Worm (Caenorhabditis elegans) whole organism, L1 larva: ENCODE data around the gene pqn-51.
A peak's percentile ranks its signal among the peaks of the same experiment; 100 is the strongest.

ENCODE experiments used
- C04F5.9 ChIP-seq: sonication (generic microtip); optimal IDR thresholded peaks from 2 replicates; lab custom pipeline; 2016; ENCODE audit warnings: missing genetic modification characterization, missing compliant biosample characterization
- C16A3.4 ChIP-seq: fragments of 150-350 bp; optimal IDR thresholded peaks from 2 replicates; lab custom pipeline; 2014; ENCODE audit warnings: missing biosample characterization, missing genetic modification characterization
- F16B12.6 ChIP-seq: fragments of 150-350 bp; optimal IDR thresholded peaks from 2 replicates; lab custom pipeline; 2014; ENCODE audit warnings: missing biosample characterization, missing genetic modification characterization
- alr-1 ChIP-seq: fragments of 200-800 bp; sonication (Bioruptor generic); optimal IDR thresholded peaks from 2 replicates; lab custom pipeline; 2018; ENCODE audit warnings: borderline replicate concordance, mild to moderate bottlenecking, missing genetic modification characterization, missing compliant biosample characterization
- aly-2 ChIP-seq: fragments of 150-350 bp; optimal IDR thresholded peaks from 2 replicates; lab custom pipeline; 2014; ENCODE audit warnings: missing biosample characterization, missing genetic modification characterization
- ama-1 ChIP-seq: fragments of 150-350 bp; optimal IDR thresholded peaks from 2 replicates; lab custom pipeline; 2014
- blmp-1 ChIP-seq: fragments of 150-350 bp; optimal IDR thresholded peaks from 2 replicates; lab custom pipeline; 2014; ENCODE audit warnings: missing biosample characterization, missing genetic modification characterization
- ceh-88 ChIP-seq: fragments of 200-800 bp; sonication (Bioruptor generic); IDR thresholded peaks from 2 replicates; pipeline ENCODE4 v1.3.6; 2022; ENCODE audit warnings: missing genetic modification characterization, missing compliant biosample characterization
- ceh-90 ChIP-seq: sonication (generic microtip); optimal IDR thresholded peaks from 2 replicates; lab custom pipeline; 2016; ENCODE audit warnings: missing genetic modification characterization, missing compliant biosample characterization
- ces-1 ChIP-seq: fragments of 150-350 bp; optimal IDR thresholded peaks from 2 replicates; lab custom pipeline; 2014; ENCODE audit warnings: missing biosample characterization, missing genetic modification reagents, missing genetic modification characterization
- dpl-1 ChIP-seq, 3 experiments: fragments of 150-350 bp in 2 of 3; sonication (generic microtip) in 1 of 3; optimal IDR thresholded peaks; 2 replicates each; lab custom pipeline; 2014 to 2017; ENCODE audit warnings: missing biosample characterization in 3 of 3, missing genetic modification characterization in 3 of 3, missing genetic modification reagents in 3 of 3
- egl-27 ChIP-seq, 2 experiments: fragments of 150-350 bp in 1 of 2; sonication (generic microtip); optimal IDR thresholded peaks; 3 replicates each; lab custom pipeline; 2017 to 2018; ENCODE audit warnings: missing biosample characterization in 2 of 2, missing genetic modification characterization in 2 of 2, missing genetic modification reagents in 2 of 2
- elt-2 ChIP-seq: sonication (generic microtip); optimal IDR thresholded peaks from 2 replicates; lab custom pipeline; 2016; ENCODE audit warnings: missing genetic modification characterization, mild to moderate bottlenecking, inconsistent platforms, missing compliant biosample characterization, missing genetic modification reagents
- fkh-10 ChIP-seq: sonication (generic microtip); optimal IDR thresholded peaks from 2 replicates; lab custom pipeline; 2017; ENCODE audit warnings: missing biosample characterization, missing genetic modification reagents, missing genetic modification characterization
- fos-1 ChIP-seq: fragments of 150-350 bp; optimal IDR thresholded peaks from 2 replicates; lab custom pipeline; 2014; ENCODE audit warnings: missing biosample characterization, missing genetic modification characterization
- hpl-2 ChIP-seq: fragments of 150-350 bp; optimal IDR thresholded peaks from 2 replicates; lab custom pipeline; 2014; ENCODE audit warnings: missing biosample characterization, missing genetic modification reagents, missing genetic modification characterization
- isw-1 ChIP-seq: fragments of 200-800 bp; sonication (Bioruptor generic); IDR thresholded peaks from 2 replicates; pipeline ENCODE4 v1.3.6; 2022; ENCODE audit warnings: missing genetic modification characterization, missing compliant biosample characterization
- jun-1 ChIP-seq: fragments of 150-350 bp; optimal IDR thresholded peaks from 2 replicates; lab custom pipeline; 2014; ENCODE audit warnings: missing biosample characterization, missing genetic modification reagents, missing genetic modification characterization
- lin-35 ChIP-seq, 2 experiments: fragments of 150-350 bp; optimal IDR thresholded peaks; 2 replicates each; lab custom pipeline; 2014; ENCODE audit warnings: missing biosample characterization in 2 of 2, missing genetic modification characterization in 2 of 2, missing genetic modification reagents in 2 of 2
- lin-39 ChIP-seq: fragments of 150-350 bp; optimal IDR thresholded peaks from 2 replicates; lab custom pipeline; 2014; ENCODE audit warnings: missing biosample characterization, missing genetic modification reagents, missing genetic modification characterization
- mdl-1 ChIP-seq, 2 experiments: fragments of 150-350 bp; optimal IDR thresholded peaks; 2 replicates each; lab custom pipeline; 2014 to 2017; ENCODE audit warnings: missing biosample characterization in 2 of 2, missing genetic modification characterization in 2 of 2, inconsistent platforms in 1 of 2
- nhr-19 ChIP-seq: fragments of 200-800 bp; sonication (Bioruptor generic); conservative IDR thresholded peaks from 2 replicates; pipeline ENCODE4 v1.3.6; 2022; ENCODE audit warnings: missing genetic modification characterization, missing compliant biosample characterization
- nhr-20 ChIP-seq: sonication (generic microtip); optimal IDR thresholded peaks from 2 replicates; lab custom pipeline; 2016; ENCODE audit warnings: mild to moderate bottlenecking, missing genetic modification characterization, missing compliant biosample characterization
- nhr-47 ChIP-seq: sonication (generic microtip); optimal IDR thresholded peaks from 2 replicates; lab custom pipeline; 2016; ENCODE audit warnings: mild to moderate bottlenecking, missing genetic modification characterization, moderate library complexity, missing compliant biosample characterization
- nhr-77 ChIP-seq: fragments of 150-350 bp; optimal IDR thresholded peaks from 2 replicates; lab custom pipeline; 2014; ENCODE audit warnings: missing biosample characterization, missing genetic modification characterization
- nhr-85 ChIP-seq: sonication (generic microtip); peaks from one replicate; lab custom pipeline; 2016; ENCODE audit warnings: missing genetic modification characterization, inconsistent platforms, missing compliant biosample characterization
- nhr-90 ChIP-seq: sonication (generic microtip); optimal IDR thresholded peaks from 2 replicates; lab custom pipeline; 2016; ENCODE audit warnings: mild to moderate bottlenecking, missing genetic modification characterization, missing compliant biosample characterization; ENCODE audit not compliant: poor library complexity
- pag-3 ChIP-seq: sonication (generic microtip); optimal IDR thresholded peaks from 2 replicates; lab custom pipeline; 2017; ENCODE audit warnings: missing genetic modification characterization, mild to moderate bottlenecking, missing compliant biosample characterization, antibody characterized with exemption, borderline replicate concordance; ENCODE audit not compliant: insufficient read depth
- pax-3 ChIP-seq: fragments of 200-800 bp; sonication (Bioruptor generic); optimal IDR thresholded peaks from 2 replicates; lab custom pipeline; 2018; ENCODE audit warnings: mild to moderate bottlenecking, missing genetic modification characterization, moderate library complexity, missing compliant biosample characterization
- pqm-1 ChIP-seq: sonication (generic microtip); optimal IDR thresholded peaks from 3 replicates; lab custom pipeline; 2017; ENCODE audit warnings: missing biosample characterization, missing genetic modification characterization
- skn-1 ChIP-seq: fragments of 150-350 bp; optimal IDR thresholded peaks from 2 replicates; lab custom pipeline; 2014; ENCODE audit warnings: missing biosample characterization, missing genetic modification characterization
- snpc-4 ChIP-seq: fragments of 150-350 bp; optimal IDR thresholded peaks from 2 replicates; lab custom pipeline; 2014; ENCODE audit warnings: missing biosample characterization, missing genetic modification characterization
- snu-23 ChIP-seq: sonication (generic microtip); optimal IDR thresholded peaks from 2 replicates; lab custom pipeline; 2016; ENCODE audit warnings: missing genetic modification characterization, missing compliant biosample characterization
- sup-37 ChIP-seq: fragments of 200-800 bp; sonication (Bioruptor generic); optimal IDR thresholded peaks from 2 replicates; lab custom pipeline; 2018; ENCODE audit warnings: mild to moderate bottlenecking, missing genetic modification characterization, missing compliant biosample characterization
- swsn-7 ChIP-seq: sonication (generic microtip); optimal IDR thresholded peaks from 2 replicates; lab custom pipeline; 2016; ENCODE audit warnings: missing genetic modification characterization, missing compliant biosample characterization
- tbx-2 ChIP-seq: sonication (generic microtip); optimal IDR thresholded peaks from 2 replicates; lab custom pipeline; 2016; ENCODE audit warnings: missing genetic modification characterization, missing compliant biosample characterization
- tlp-1 ChIP-seq: fragments of 150-350 bp; optimal IDR thresholded peaks from 2 replicates; lab custom pipeline; 2014; ENCODE audit warnings: missing biosample characterization, missing genetic modification characterization
- unc-130 ChIP-seq: fragments of 150-350 bp; optimal IDR thresholded peaks from 2 replicates; lab custom pipeline; 2017; ENCODE audit warnings: missing biosample characterization, missing genetic modification characterization, inconsistent platforms
- unc-86 ChIP-seq: sonication (generic microtip); optimal IDR thresholded peaks from 2 replicates; lab custom pipeline; 2016; ENCODE audit warnings: missing genetic modification characterization, missing compliant biosample characterization
- unc-98 ChIP-seq: fragments of 200-800 bp; sonication (Bioruptor generic); IDR thresholded peaks from 2 replicates; pipeline ENCODE4 v1.3.6; 2022; ENCODE audit warnings: missing genetic modification characterization, missing compliant biosample characterization
- xbp-1 ChIP-seq: sonication (generic microtip); optimal IDR thresholded peaks from 2 replicates; lab custom pipeline; 2016; ENCODE audit warnings: missing genetic modification characterization, missing compliant biosample characterization
- zag-1 ChIP-seq: fragments of 150-350 bp; optimal IDR thresholded peaks from 2 replicates; lab custom pipeline; 2014; ENCODE audit warnings: missing biosample characterization, missing genetic modification characterization
- zip-4 ChIP-seq: fragments of 200-800 bp; sonication (Bioruptor generic); optimal IDR thresholded peaks from 2 replicates; lab custom pipeline; 2018; ENCODE audit warnings: mild to moderate bottlenecking, missing genetic modification characterization, moderate library complexity, missing compliant biosample characterization
- ztf-11 ChIP-seq, 2 experiments: sonication (generic microtip); optimal IDR thresholded peaks; 2 replicates each; lab custom pipeline; 2016 to 2017; ENCODE audit warnings: missing genetic modification characterization in 2 of 2, missing biosample characterization in 1 of 2, missing compliant biosample characterization in 1 of 2

The pqn-51 gene

DNA sequence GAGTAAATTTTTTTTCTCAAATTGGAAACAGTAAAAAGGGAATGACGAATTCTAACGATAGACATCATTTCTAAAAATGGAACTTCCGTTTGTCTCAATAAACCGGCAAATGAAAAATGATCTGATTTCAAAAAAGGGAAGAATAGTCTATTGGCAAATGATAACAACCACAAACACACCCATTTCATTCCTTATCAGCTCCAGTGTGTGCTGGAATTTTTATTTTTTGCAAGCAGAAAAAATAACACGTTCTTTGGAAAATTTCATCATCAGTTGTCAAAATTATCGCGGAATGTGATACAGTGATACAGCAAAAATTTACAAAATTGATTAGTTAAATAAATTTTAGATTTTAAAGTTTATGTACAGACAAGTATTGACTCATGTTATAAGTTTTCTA is 18.0 kb downstream of the pqn-51 start:
- peak; percentile 85 for TF ChIP-seq elt-2 (tag; lab: Kevin White, UChicago)
- peak; percentile 51 for TF ChIP-seq pqm-1 (tag; lab: Kevin White, UChicago)
- TF ChIP-seq hpl-2 (GFP tag; lab: Kevin White, UChicago) = no peak
- no peak for TF ChIP-seq zag-1 (tag; lab: Kevin White, UChicago)
- TF ChIP-seq snu-23 (GFP tag; lab: Kevin White, UChicago) = no peak
- no peak for TF ChIP-seq egl-27 (tag; optimal IDR thresholded peaks at IDR 0.05; lab: Kevin White, UChicago)
- no peak for TF ChIP-seq nhr-19
- TF ChIP-seq pag-3 (tag; lab: Kevin White, UChicago) = no peak
- TF ChIP-seq blmp-1 (tag; lab: Kevin White, UChicago) = no peak

DNA sequence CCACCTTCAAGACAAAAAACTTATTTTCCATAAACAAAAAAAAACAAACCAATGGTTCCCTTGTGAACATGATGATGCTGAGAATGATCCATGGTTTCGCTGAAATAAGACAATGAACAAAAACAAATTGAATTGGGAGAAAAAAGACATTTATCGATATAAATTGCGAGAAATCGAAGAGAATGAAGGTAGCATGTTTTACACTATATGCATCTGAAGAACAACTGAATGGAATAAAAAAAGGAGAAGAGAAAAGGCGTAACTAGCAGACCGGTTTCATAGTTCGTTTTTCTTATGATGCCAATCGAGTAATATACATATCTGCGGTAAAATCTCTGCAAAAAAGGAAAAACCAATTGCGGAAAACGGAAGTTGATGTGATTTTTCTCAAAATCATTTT is 20.0 kb downstream of the pqn-51 start, which contains the start of gene Y58A7A.1:
Y58A7A.1 (minus strand) TSS at position 101 of the 400 bp plus-strand sequence.
- TF ChIP-seq unc-98 (GFP tag; lab: Robert Waterston, UW) = no peak
- TF ChIP-seq lin-39 (tag; lab: Kevin White, UChicago) = no peak
- TF ChIP-seq alr-1 (tag; lab: Kevin White, UChicago) = no peak
- TF ChIP-seq ztf-11 (tag; optimal IDR thresholded peaks at IDR 0.05; lab: Kevin White, UChicago) = no peak
- no peak for TF ChIP-seq nhr-47 (tag; lab: Kevin White, UChicago)
- no peak for TF ChIP-seq sup-37 (GFP tag; lab: Kevin White, UChicago)
- TF ChIP-seq pax-3 (tag; lab: Kevin White, UChicago) = no peak
- TF ChIP-seq dpl-1 (GFP tag; optimal IDR thresholded peaks at IDR 0.05; lab: Kevin White, UChicago) = no peak
- no peak for TF ChIP-seq blmp-1 (tag; lab: Kevin White, UChicago)
- TF ChIP-seq hpl-2 (GFP tag; lab: Kevin White, UChicago) = no peak
- no peak for TF ChIP-seq unc-130 (tag; lab: Kevin White, UChicago)
- TF ChIP-seq unc-86 (tag; lab: Kevin White, UChicago) = no peak
- no peak for TF ChIP-seq nhr-20 (tag; lab: Kevin White, UChicago)
- TF ChIP-seq ceh-90 (tag; lab: Kevin White, UChicago) = no peak
- TF ChIP-seq swsn-7 (tag; lab: Kevin White, UChicago) = no peak
- TF ChIP-seq tbx-2 (tag; lab: Kevin White, UChicago) = no peak
- TF ChIP-seq nhr-77 (tag; lab: Kevin White, UChicago) = no peak
- TF ChIP-seq ces-1 (GFP tag; lab: Kevin White, UChicago) = no peak
- TF ChIP-seq aly-2 = no peak
- TF ChIP-seq C04F5.9 (tag; lab: Kevin White, UChicago) = no peak

DNA sequence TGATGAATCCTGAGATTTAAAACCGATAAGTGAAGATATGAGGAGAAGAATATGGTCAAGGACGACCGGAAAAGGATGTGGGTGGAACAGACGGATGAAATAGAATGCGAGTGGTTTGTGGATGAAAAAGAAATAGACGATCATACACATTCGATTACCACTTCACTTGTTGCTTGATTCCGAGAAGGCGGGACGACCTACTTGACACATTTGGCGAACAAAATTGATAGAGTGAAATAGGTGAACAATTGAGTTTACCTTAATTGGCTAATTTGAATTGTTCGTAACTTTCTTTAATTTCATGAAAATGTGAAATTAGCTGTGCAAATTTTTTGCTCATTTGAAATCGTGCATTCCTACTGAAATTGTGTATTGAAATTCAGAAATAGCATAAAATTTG is 22.7 kb downstream of the pqn-51 start, which contains the start of gene Y58A7A.2:
Y58A7A.2 (minus strand) TSS at position 101 of the 400 bp plus-strand sequence.
- no peak for TF ChIP-seq aly-2
- TF ChIP-seq tlp-1 (tag; lab: Kevin White, UChicago) = no peak
- no peak for TF ChIP-seq skn-1
- TF ChIP-seq isw-1 (GFP tag; lab: Robert Waterston, UW) = no peak
- TF ChIP-seq nhr-85 (tag; lab: Kevin White, UChicago) = peak; percentile 4
- TF ChIP-seq F16B12.6 (tag; lab: Kevin White, UChicago) = no peak
- no peak for TF ChIP-seq fkh-10 (GFP tag; lab: Kevin White, UChicago)
- no peak for TF ChIP-seq C16A3.4 (tag; lab: Kevin White, UChicago)
- no peak for TF ChIP-seq ztf-11 (tag; optimal IDR thresholded peaks at IDR 0.05; lab: Kevin White, UChicago)
- TF ChIP-seq blmp-1 (tag; lab: Kevin White, UChicago) = peak; percentile 79
- TF ChIP-seq, all 84 proteins: peak for 2

ce11 chrV:5080853-5081338 is 31.5 kb downstream of the pqn-51 start, which contains the start of gene Y58A7A.3:
Gene Y58A7A.3, minus strand, starts transcription at chrV:5080903.
- TF ChIP-seq ceh-90 (tag; lab: Kevin White, UChicago) = no peak
- peak; percentile 35; the same call in 1 of the 2 replicates for TF ChIP-seq isw-1 (GFP tag; lab: Robert Waterston, UW)
- peak; percentile 35 for TF ChIP-seq jun-1
- no peak for TF ChIP-seq zag-1 (tag; lab: Kevin White, UChicago)
- TF ChIP-seq ama-1 = no peak
- TF ChIP-seq mdl-1 (tag; optimal IDR thresholded peaks at IDR 0.05; lab: Kevin White, UChicago) = peak in 1 of 2 experiments; percentile 67
- TF ChIP-seq snu-23 (GFP tag; lab: Kevin White, UChicago) = peak; percentile 49
- TF ChIP-seq alr-1 (tag; lab: Kevin White, UChicago) = no peak
- no peak for TF ChIP-seq snpc-4
- TF ChIP-seq zip-4 (GFP tag; lab: Kevin White, UChicago) = peak; percentile 96
- peak; percentile 52 for TF ChIP-seq nhr-85 (tag; lab: Kevin White, UChicago)
- no peak for TF ChIP-seq xbp-1 (tag; lab: Kevin White, UChicago)
- no peak for TF ChIP-seq ceh-88 (GFP tag; lab: Robert Waterston, UW)
- peak; percentile 20 for TF ChIP-seq F16B12.6 (tag; lab: Kevin White, UChicago)
- TF ChIP-seq nhr-90 (tag; lab: Kevin White, UChicago) = peak; percentile 51
- peak; percentile 93 for TF ChIP-seq skn-1
- TF ChIP-seq fos-1 (tag; lab: Kevin White, UChicago) = peak; percentile 28
- no peak for TF ChIP-seq ztf-11 (tag; optimal IDR thresholded peaks at IDR 0.05; lab: Kevin White, UChicago)
- TF ChIP-seq unc-86 (tag; lab: Kevin White, UChicago) = no peak
- TF ChIP-seq lin-35 (GFP tag; optimal IDR thresholded peaks at IDR 0.05; lab: Kevin White, UChicago) = peak in 1 of 2 experiments; percentile 71
- TF ChIP-seq aly-2 = no peak
